Worm (Caenorhabditis elegans): ENCODE data around the gene T28H10.1.

ce11 chrV:12491070-12491643 lies 12.4 kb upstream of the T28H10.1 start:
- peak; percentile 71 for TF ChIP-seq tbx-2 (tag; optimal IDR thresholded peaks at IDR 0.05)
- peak; percentile 80 for TF ChIP-seq ama-1 (optimal IDR thresholded peaks at IDR 0.05)
- peak; percentile 86 for TF ChIP-seq dsc-1 (tag; optimal IDR thresholded peaks at IDR 0.05)
- peak; percentile 66 for TF ChIP-seq ztf-4 (tag; optimal IDR thresholded peaks at IDR 0.05)
- TF ChIP-seq fkh-10 (GFP tag; optimal IDR thresholded peaks at IDR 0.05), result no peak

Data from whole organism, L1 larva.